Fruit fly (Drosophila melanogaster) whole organism, embryonic: Measurements from ENCODE around the gene CG7367.

Source experiments
- Adf1 ChIP-seq: fragments of 200-800 bp; sonication (Bioruptor generic); IDR thresholded peaks from 2 replicates; pipeline ENCODE4 v1.3.6; 2022; ENCODE audit warnings: missing biosample characterization, missing genetic modification characterization
- BEAF-32 ChIP-seq: fragments of 200-800 bp; sonication (Bioruptor generic); optimal IDR thresholded peaks from 3 replicates; lab custom pipeline; 2017; ENCODE audit warnings: missing biosample characterization, missing genetic modification characterization, mild to moderate bottlenecking, moderate library complexity, missing genetic modification reagents
- Bteb2 ChIP-seq: fragments of 200-800 bp; sonication (Bioruptor generic); optimal IDR thresholded peaks from 2 replicates; lab custom pipeline; 2016; ENCODE audit warnings: missing biosample characterization, missing genetic modification characterization
- CG11398 ChIP-seq: fragments of 200-800 bp; sonication (Bioruptor generic); optimal IDR thresholded peaks from 2 replicates; lab custom pipeline; 2016; ENCODE audit warnings: missing biosample characterization, missing genetic modification characterization
- CG12659 ChIP-seq: fragments of 200-800 bp; sonication (Bioruptor generic); optimal IDR thresholded peaks from 3 replicates; lab custom pipeline; 2017; ENCODE audit warnings: mild to moderate bottlenecking, missing biosample characterization, missing genetic modification reagents, missing genetic modification characterization
- CG13287 ChIP-seq: fragments of 200-800 bp; sonication (Bioruptor generic); IDR thresholded peaks from 2 replicates; pipeline ENCODE4 v1.3.6; 2022; ENCODE audit warnings: missing biosample characterization, missing genetic modification characterization; ENCODE audit not compliant: partially characterized antibody
- CG13624 ChIP-seq: fragments of 200-800 bp; sonication (Bioruptor generic); optimal IDR thresholded peaks from 2 replicates; lab custom pipeline; 2016; ENCODE audit warnings: missing biosample characterization, missing genetic modification characterization
- CG14710 ChIP-seq: fragments of 200-800 bp; sonication (Bioruptor generic); optimal IDR thresholded peaks from 3 replicates; lab custom pipeline; 2019; ENCODE audit warnings: missing biosample characterization, mild to moderate bottlenecking, missing genetic modification characterization, moderate library complexity
- CG15073 ChIP-seq: fragments of 200-800 bp; sonication (Bioruptor generic); optimal IDR thresholded peaks from 2 replicates; lab custom pipeline; 2016; ENCODE audit warnings: missing biosample characterization, missing genetic modification characterization
- CG15514 ChIP-seq: fragments of 200-800 bp; sonication (Bioruptor generic); optimal IDR thresholded peaks from 3 replicates; lab custom pipeline; 2017; ENCODE audit warnings: missing biosample characterization, missing genetic modification characterization, mild to moderate bottlenecking, moderate library complexity, missing genetic modification reagents
- CG16813 ChIP-seq: fragments of 200-800 bp; sonication (Bioruptor generic); IDR thresholded peaks from 3 replicates; pipeline ENCODE4 v1.3.6; 2022; ENCODE audit warnings: missing biosample characterization, missing genetic modification characterization; ENCODE audit not compliant: partially characterized antibody
- CG2875 ChIP-seq: fragments of 200-800 bp; sonication (Bioruptor generic); optimal IDR thresholded peaks from 2 replicates; lab custom pipeline; 2017; ENCODE audit warnings: missing biosample characterization, mild to moderate bottlenecking, missing genetic modification characterization, missing genetic modification reagents
- CG32532 ChIP-seq: fragments of 200-800 bp; sonication (Bioruptor generic); IDR thresholded peaks from 2 replicates; pipeline ENCODE4 v1.3.6; 2022; ENCODE audit warnings: missing biosample characterization, missing genetic modification characterization
- CG32772 ChIP-seq: fragments of 200-800 bp; sonication (Bioruptor generic); IDR thresholded peaks from 2 replicates; pipeline ENCODE4 v1.3.6; 2022; ENCODE audit warnings: missing biosample characterization, missing genetic modification characterization
- CG34224 ChIP-seq: fragments of 200-800 bp; sonication (Bioruptor generic); IDR thresholded peaks from 3 replicates; pipeline ENCODE4 v1.3.6; 2022; ENCODE audit warnings: missing biosample characterization, missing genetic modification characterization; ENCODE audit not compliant: partially characterized antibody
- CG34422 ChIP-seq: fragments of 200-800 bp; sonication (Bioruptor generic); IDR thresholded peaks from 3 replicates; pipeline ENCODE4 v1.3.6; 2022; ENCODE audit warnings: missing biosample characterization, missing genetic modification characterization
- CG3838 ChIP-seq: fragments of 200-800 bp; sonication (Bioruptor generic); optimal IDR thresholded peaks from 3 replicates; lab custom pipeline; 2016; ENCODE audit warnings: missing biosample characterization, missing genetic modification characterization
- CG42726 ChIP-seq: fragments of 200-800 bp; sonication (Bioruptor generic); IDR thresholded peaks from 2 replicates; pipeline ENCODE4 v1.3.6; 2022; ENCODE audit warnings: missing biosample characterization, missing genetic modification characterization; ENCODE audit not compliant: partially characterized antibody
- CG4404 ChIP-seq: fragments of 200-800 bp; sonication (Bioruptor generic); IDR thresholded peaks from 2 replicates; pipeline ENCODE4 v1.3.6; 2022; ENCODE audit warnings: missing biosample characterization, missing genetic modification characterization
- CG7357 ChIP-seq: fragments of 200-800 bp; sonication (Bioruptor generic); IDR thresholded peaks from 3 replicates; pipeline ENCODE4 v1.3.6; 2022; ENCODE audit warnings: missing biosample characterization, missing genetic modification characterization
- CG7745 ChIP-seq: fragments of 200-800 bp; sonication (Bioruptor generic); optimal IDR thresholded peaks from 2 replicates; lab custom pipeline; 2018; ENCODE audit warnings: missing biosample characterization, mild to moderate bottlenecking, missing genetic modification characterization, moderate library complexity
- CG8478 ChIP-seq: fragments of >200 bp; optimal IDR thresholded peaks from 2 replicates; lab custom pipeline; 2018
- Camta ChIP-seq: fragments of 200-800 bp; sonication (Bioruptor generic); optimal IDR thresholded peaks from 2 replicates; lab custom pipeline; 2016; ENCODE audit warnings: missing biosample characterization, missing genetic modification characterization
- Deaf1 ChIP-seq: fragments of 200-800 bp; optimal IDR thresholded peaks from 3 replicates; lab custom pipeline; 2019; ENCODE audit warnings: missing biosample characterization, mild to moderate bottlenecking, missing genetic modification characterization, moderate library complexity
- Dp ChIP-seq: fragments of 200-800 bp; sonication (Bioruptor generic); optimal IDR thresholded peaks from 2 replicates; lab custom pipeline; 2018; ENCODE audit warnings: missing biosample characterization, mild to moderate bottlenecking, missing genetic modification characterization, moderate library complexity
- Hand ChIP-seq: fragments of 200-800 bp; sonication (Bioruptor generic); optimal IDR thresholded peaks from 2 replicates; lab custom pipeline; 2017; ENCODE audit warnings: mild to moderate bottlenecking, missing biosample characterization, missing genetic modification reagents, missing genetic modification characterization
- Jarid2 ChIP-seq: fragments of 200-800 bp; sonication (Bioruptor generic); optimal IDR thresholded peaks from 3 replicates; lab custom pipeline; 2017; ENCODE audit warnings: mild to moderate bottlenecking, missing biosample characterization, missing genetic modification reagents, missing genetic modification characterization
- Mad ChIP-seq: fragments of 200-800 bp; sonication (Bioruptor generic); optimal IDR thresholded peaks from 2 replicates; lab custom pipeline; 2016; ENCODE audit warnings: missing biosample characterization, missing genetic modification characterization
- Max ChIP-seq: fragments of 200-800 bp; sonication (Bioruptor generic); optimal IDR thresholded peaks from 2 replicates; lab custom pipeline; 2016; ENCODE audit warnings: missing biosample characterization, mild to moderate bottlenecking, missing genetic modification characterization
- Med ChIP-seq: fragments of 200-800 bp; sonication (Bioruptor generic); peaks from one replicate; lab custom pipeline; 2016; ENCODE audit warnings: missing biosample characterization, missing genetic modification characterization, mild to moderate bottlenecking, inconsistent platforms, moderate library complexity
- Myb ChIP-seq: fragments of 200-800 bp; sonication (Bioruptor generic); optimal IDR thresholded peaks from 2 replicates; lab custom pipeline; 2016; ENCODE audit warnings: missing biosample characterization, missing genetic modification characterization
- Sin3A ChIP-seq: fragments of >200 bp; optimal IDR thresholded peaks from 2 replicates; lab custom pipeline; 2018
- Sox102F ChIP-seq: fragments of 200-800 bp; sonication (Bioruptor generic); optimal IDR thresholded peaks from 2 replicates; lab custom pipeline; 2018; ENCODE audit warnings: missing biosample characterization, mild to moderate bottlenecking, missing genetic modification characterization, moderate library complexity
- Sry-δ ChIP-seq: fragments of 200-800 bp; sonication (Bioruptor generic); optimal IDR thresholded peaks from 2 replicates; lab custom pipeline; 2016; ENCODE audit warnings: missing biosample characterization, missing genetic modification characterization
- YL-1 ChIP-seq: fragments of 200-800 bp; sonication (Bioruptor generic); optimal IDR thresholded peaks from 3 replicates; lab custom pipeline; 2017; ENCODE audit warnings: missing biosample characterization, mild to moderate bottlenecking, missing genetic modification characterization
- abd-A ChIP-seq: fragments of 200-800 bp; sonication (Bioruptor generic); optimal IDR thresholded peaks from 3 replicates; lab custom pipeline; 2019; ENCODE audit warnings: missing biosample characterization, mild to moderate bottlenecking, missing genetic modification characterization, moderate library complexity
- ap ChIP-seq: fragments of 200-800 bp; sonication (Bioruptor generic); IDR thresholded peaks from 2 replicates; pipeline ENCODE4 v1.3.6; 2022; ENCODE audit warnings: missing biosample characterization, missing genetic modification characterization
- danr ChIP-seq: fragments of 200-800 bp; sonication (Bioruptor generic); IDR thresholded peaks from 2 replicates; pipeline ENCODE4 v1.3.6; 2022; ENCODE audit warnings: missing biosample characterization, missing genetic modification characterization
- disco-r ChIP-seq: fragments of 200-800 bp; sonication (Bioruptor generic); optimal IDR thresholded peaks from 2 replicates; lab custom pipeline; 2016; ENCODE audit warnings: missing biosample characterization, missing genetic modification characterization
- eve ChIP-seq, 2 experiments: fragments of >200 bp; optimal IDR thresholded peaks; 2 replicates each; lab custom pipeline; 2017; ENCODE audit warnings: missing biosample characterization in 2 of 2, missing genetic modification characterization in 2 of 2
- gfzf ChIP-seq: fragments of 200-800 bp; sonication (Bioruptor generic); optimal IDR thresholded peaks from 2 replicates; lab custom pipeline; 2016; ENCODE audit warnings: missing biosample characterization, mild to moderate bottlenecking, missing genetic modification characterization, moderate library complexity
- jing ChIP-seq: fragments of 200-800 bp; sonication (Bioruptor generic); optimal IDR thresholded peaks from 2 replicates; lab custom pipeline; 2018; ENCODE audit warnings: missing biosample characterization, mild to moderate bottlenecking, missing genetic modification characterization
- mirr ChIP-seq: fragments of 200-800 bp; sonication (Bioruptor generic); optimal IDR thresholded peaks from 3 replicates; lab custom pipeline; 2018; ENCODE audit warnings: missing biosample characterization, mild to moderate bottlenecking, missing genetic modification characterization
- pb ChIP-seq: fragments of 200-800 bp; sonication (Bioruptor generic); optimal IDR thresholded peaks from 3 replicates; lab custom pipeline; 2016; ENCODE audit warnings: missing biosample characterization, missing genetic modification characterization
- row ChIP-seq: fragments of 200-800 bp; sonication (Bioruptor generic); IDR thresholded peaks from 3 replicates; pipeline ENCODE4 v1.3.6; 2022; ENCODE audit warnings: missing biosample characterization, missing genetic modification characterization
- sima ChIP-seq: fragments of 200-800 bp; sonication (Bioruptor generic); optimal IDR thresholded peaks from 2 replicates; lab custom pipeline; 2016; ENCODE audit warnings: missing biosample characterization, missing genetic modification characterization
- tll ChIP-seq, 2 experiments: fragments of 200-800 bp in 1 of 2; fragments of >200 bp in 1 of 2; sonication (Bioruptor generic) in 1 of 2; optimal IDR thresholded peaks; 2 replicates each; lab custom pipeline; 2017 to 2019; ENCODE audit warnings: missing biosample characterization in 2 of 2, missing genetic modification characterization in 2 of 2, mild to moderate bottlenecking in 1 of 2, moderate library complexity in 1 of 2
- trh ChIP-seq: fragments of 200-800 bp; sonication (Bioruptor generic); optimal IDR thresholded peaks from 2 replicates; lab custom pipeline; 2016; ENCODE audit warnings: missing biosample characterization, missing genetic modification characterization
- vvl ChIP-seq: fragments of 200-800 bp; sonication (Bioruptor generic); IDR thresholded peaks from 2 replicates; pipeline ENCODE4 v1.3.6; 2022; ENCODE audit warnings: missing biosample characterization, missing genetic modification characterization

CG7367 gene

DNA sequence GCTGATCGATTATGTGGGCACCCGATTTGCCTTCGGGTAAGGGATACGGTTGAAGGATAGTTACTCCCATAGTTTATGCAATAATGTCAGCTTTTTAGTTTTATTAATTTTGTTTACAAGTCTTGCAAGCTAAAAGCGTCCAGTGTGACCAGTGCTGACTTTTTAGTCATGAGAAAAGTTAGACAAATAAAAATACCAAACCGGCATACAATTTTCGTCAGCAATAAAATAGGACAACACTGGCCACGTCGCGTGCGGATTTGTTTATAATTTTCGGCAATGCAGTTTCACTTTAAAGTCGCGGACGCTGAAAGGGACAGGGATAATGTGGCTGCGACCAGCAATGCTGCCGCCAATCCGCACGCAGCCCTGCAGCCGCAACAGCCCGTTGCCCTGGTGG lies 33.1 kb upstream of the CG7367 start, which contains the start of the genes MED20 and Trf (continued):
- TF ChIP-seq CG16813 (GFP tag; lab: Robert Waterston, UW) (no peak), trh (GFP tag; lab: Kevin White, UChicago) (no peak), Camta (GFP tag; lab: Kevin White, UChicago) (no peak), CG14710 (tag; lab: Kevin White, UChicago) (peak; percentile 99), CG32532 (GFP tag; lab: Robert Waterston, UW) (no peak), CG13287 (peak; percentile 63; the same call in 1 of the 2 replicates), Dp (GFP tag; lab: Kevin White, UChicago) (peak; percentile 17), Sin3A (peak; percentile 51), gfzf (GFP tag; lab: Kevin White, UChicago) (peak; percentile 81), BEAF-32 (GFP tag; lab: Kevin White, UChicago) (peak; percentile 28), CG34422 (GFP tag; lab: Robert Waterston, UW) (peak; percentile 50; the same call in 1 of the 3 replicates), jing (GFP tag; lab: Kevin White, UChicago) (no peak), CG13624 (peak; percentile 0), YL-1 (GFP tag; lab: Kevin White, UChicago) (peak; percentile 65), CG12659 (peak; percentile 29), Jarid2 (GFP tag; lab: Kevin White, UChicago) (no peak), CG15514 (GFP tag; lab: Kevin White, UChicago) (no peak), disco-r (GFP tag; lab: Kevin White, UChicago) (no peak), Bteb2 (GFP tag; lab: Kevin White, UChicago) (no peak), vvl (GFP tag; lab: Robert Waterston, UW) (no peak), row (GFP tag; lab: Robert Waterston, UW) (peak; percentile 17; the same call in 1 of the 3 replicates), CG42726 (GFP tag; lab: Robert Waterston, UW) (no peak), ap (GFP tag; lab: Robert Waterston, UW) (no peak), CG34224 (GFP tag; lab: Robert Waterston, UW) (0 out of 3 replicates have a peak, but pooled peaks have one; percentile 29)

DNA sequence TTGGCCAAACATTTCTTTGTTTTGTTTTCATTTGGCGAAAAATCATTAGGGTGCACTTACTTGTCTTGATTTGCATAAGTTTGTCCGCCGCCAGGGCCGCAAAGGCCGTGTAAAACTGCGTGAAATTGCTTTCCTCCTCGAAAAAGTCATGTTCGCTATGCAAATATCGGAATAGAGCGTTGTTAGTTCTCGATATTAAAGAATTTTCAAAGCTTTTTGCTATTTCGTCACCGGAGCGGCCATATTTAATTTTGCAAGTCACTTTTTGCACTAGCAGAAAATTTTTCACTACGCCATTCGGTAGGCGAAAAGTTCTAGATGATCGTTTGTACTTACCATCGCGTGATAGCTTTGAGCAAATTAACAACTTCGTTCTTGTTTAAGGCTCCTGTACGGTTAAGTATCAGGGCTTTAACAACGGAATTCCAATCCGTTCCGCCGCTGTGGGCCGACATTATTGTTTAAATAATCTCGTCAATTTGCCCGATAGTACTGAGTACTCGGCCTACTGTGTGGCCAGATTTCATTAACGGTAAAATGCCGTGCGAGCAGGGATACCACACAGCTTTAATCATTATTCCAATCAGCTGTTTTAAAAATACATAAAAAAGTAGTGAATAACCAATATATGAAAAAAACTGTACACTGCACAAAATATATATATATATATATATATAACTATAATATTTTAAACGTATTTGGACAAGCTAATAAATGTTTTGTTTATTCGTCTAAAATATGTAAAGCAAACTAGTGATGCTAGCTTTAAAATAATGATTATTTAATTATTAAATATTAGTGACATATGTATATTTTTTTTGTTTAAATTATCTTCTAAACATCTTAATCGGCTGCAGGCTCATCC lies 31.8 kb upstream of the CG7367 start, which contains the start of gene poe:
Gene poe (minus strand): TSS at position 513 of the 865 bp plus-strand sequence.
- TF ChIP-seq Sox102F (no peak), tll (GFP tag; optimal IDR thresholded peaks at IDR 0.05; lab: Kevin White, UChicago) (no peak), Mad (GFP tag; lab: Kevin White, UChicago) (no peak), eve (GFP tag; optimal IDR thresholded peaks at IDR 0.05; lab: Kevin White, UChicago) (no peak), CG15073 (GFP tag; lab: Kevin White, UChicago) (no peak), Hand (GFP tag; lab: Kevin White, UChicago) (no peak), Camta (GFP tag; lab: Kevin White, UChicago) (no peak), danr (GFP tag; lab: Robert Waterston, UW) (peak; percentile 10; the same call in 1 of the 2 replicates), abd-A (tag; lab: Kevin White, UChicago) (no peak), mirr (GFP tag; lab: Kevin White, UChicago) (no peak), Myb (GFP tag; lab: Kevin White, UChicago) (peak; percentile 15), CG3838 (GFP tag; lab: Kevin White, UChicago) (no peak), Adf1 (GFP tag; lab: Robert Waterston, UW) (no peak), CG2875 (no peak), Max (GFP tag; lab: Kevin White, UChicago) (no peak), CG8478 (lab: Kevin White, UChicago) (no peak), sima (GFP tag; lab: Kevin White, UChicago) (no peak), CG4404 (GFP tag; lab: Robert Waterston, UW) (no peak), CG11398 (no peak), CG7745 (tag; lab: Kevin White, UChicago) (no peak), Deaf1 (tag; lab: Kevin White, UChicago) (no peak), CG32772 (GFP tag; lab: Robert Waterston, UW) (no peak; the same call in 1 of the 2 replicates), pb (GFP tag; lab: Kevin White, UChicago) (no peak), CG7357 (GFP tag; lab: Robert Waterston, UW) (no peak), Med (GFP tag; lab: Kevin White, UChicago) (no peak), Sry-δ (GFP tag; lab: Kevin White, UChicago) (no peak)
